Worm (Caenorhabditis elegans) whole organism, dauer: ENCODE results near the gene T27E4.7.

Source experiments
- unc-62 ChIP-seq: sonication (generic microtip); optimal IDR thresholded peaks from 2 replicates; lab custom pipeline; 2017; ENCODE audit warnings: missing biosample characterization, missing genetic modification reagents, missing genetic modification characterization

T27E4.7 gene

DNA sequence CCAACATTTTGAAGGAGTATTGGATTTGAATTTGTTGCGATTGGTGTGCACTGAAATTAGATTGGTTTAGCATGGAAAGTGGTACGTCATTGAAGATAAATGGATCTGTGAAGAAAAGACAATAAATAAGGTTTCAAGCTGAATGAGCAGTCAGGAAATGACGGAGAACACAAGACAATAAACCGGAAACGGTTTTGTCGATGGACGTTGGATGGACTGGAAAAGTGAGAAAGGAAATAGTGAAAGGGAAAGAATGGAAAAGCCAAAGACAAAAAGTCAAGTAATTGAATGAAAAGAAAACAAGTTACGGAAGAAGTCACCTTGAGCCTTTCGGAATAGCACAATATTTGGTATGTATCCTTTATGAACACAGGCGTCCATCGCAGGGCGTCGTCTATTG is at the start of gene T27E4.7:
TSS of gene T27E4.7 (minus strand) at position 50 of the 400 bp plus-strand sequence.
- TF ChIP-seq unc-62 (GFP tag; lab: Kevin White, UChicago): no peak

DNA sequence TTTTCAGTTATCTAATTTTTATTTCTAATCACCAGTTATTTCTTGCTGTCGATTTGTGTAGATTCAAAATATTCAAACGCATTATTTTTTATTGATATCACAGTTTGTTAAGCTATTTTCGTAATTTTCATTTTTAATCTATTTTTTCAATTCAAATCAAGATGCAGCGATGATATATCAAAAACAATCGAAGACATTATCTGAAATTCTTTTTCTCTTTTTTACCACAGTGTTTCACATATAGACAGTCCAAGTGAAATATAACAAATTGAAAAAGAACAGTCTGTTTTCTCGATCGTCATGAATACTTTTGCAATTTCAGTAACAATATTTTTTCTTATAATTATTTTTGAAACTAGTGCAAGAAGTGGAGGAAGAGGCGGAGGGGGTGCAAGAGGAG is 49.2 kb upstream of the T27E4.7 start, which contains the start of gene F21C10.5:
TSS of gene F21C10.5 (plus strand) at position 301 of the 400 bp plus-strand sequence.
- TF ChIP-seq unc-62 (GFP tag; lab: Kevin White, UChicago): no peak

DNA sequence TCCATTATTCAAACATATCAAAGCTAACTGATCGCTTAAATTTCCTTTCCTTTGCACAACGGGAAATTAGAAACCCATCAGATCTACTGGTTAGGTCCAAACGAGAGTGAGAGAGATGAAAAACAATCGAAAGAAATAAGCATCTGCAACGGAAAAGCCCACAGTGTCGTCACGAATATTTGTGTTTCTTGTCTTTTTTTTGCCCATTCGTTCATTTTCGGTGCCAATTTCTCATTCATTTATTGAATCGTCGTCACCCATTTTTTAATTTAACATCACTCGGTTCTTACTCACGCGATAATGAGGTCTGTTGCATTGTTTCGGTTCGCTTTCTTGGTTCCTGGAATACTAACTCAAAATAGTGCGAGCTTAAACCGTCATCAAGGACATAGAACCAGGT is 48.1 kb upstream of the T27E4.7 start, which contains the start of gene F21C10.6:
TSS of gene F21C10.6 (plus strand) at position 301 of the 400 bp plus-strand sequence.
- no peak for TF ChIP-seq unc-62 (GFP tag; lab: Kevin White, UChicago)

DNA sequence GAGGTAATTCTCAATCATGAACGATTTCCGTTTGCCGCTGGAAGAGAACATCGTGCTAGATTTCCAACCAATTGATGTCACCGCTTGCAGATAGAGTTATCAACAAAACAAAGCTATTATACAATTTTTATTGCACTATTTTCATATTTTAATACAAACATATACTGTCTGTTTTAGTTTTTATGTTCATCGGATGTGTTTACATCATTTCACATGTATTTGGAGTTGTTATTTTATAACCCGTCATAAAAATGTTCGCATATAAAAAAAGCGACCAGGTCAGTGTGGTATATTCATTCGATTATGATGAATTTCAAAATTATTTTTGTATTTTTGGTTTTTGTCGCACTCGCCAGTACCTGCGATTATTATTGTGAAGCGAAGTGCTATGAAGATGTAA is 47.1 kb upstream of the T27E4.7 start, which contains the start of gene F21C10.11:
TSS of gene F21C10.11 (plus strand) at position 301 of the 400 bp plus-strand sequence.
- TF ChIP-seq unc-62 (GFP tag; lab: Kevin White, UChicago): no peak

- TF ChIP-seq unc-62 (GFP tag; lab: Kevin White, UChicago): no peak
Measured at ce11 chrV:9122004-9122403, 45.9 kb upstream of the T27E4.7 start, which contains the start of gene F21C10.13. Gene F21C10.13 (plus strand): TSS chrV:9122304.

ce11 chrV:9112467-9112866 is 36.3 kb upstream of the T27E4.7 start, which contains the start of gene F21C10.7:
Gene F21C10.7 (plus strand): TSS chrV:9112767.
- no peak for TF ChIP-seq unc-62 (GFP tag; lab: Kevin White, UChicago)

- TF ChIP-seq unc-62 (GFP tag; lab: Kevin White, UChicago): no peak
Measured at ce11 chrV:9111957-9112356, 35.8 kb upstream of the T27E4.7 start.

DNA sequence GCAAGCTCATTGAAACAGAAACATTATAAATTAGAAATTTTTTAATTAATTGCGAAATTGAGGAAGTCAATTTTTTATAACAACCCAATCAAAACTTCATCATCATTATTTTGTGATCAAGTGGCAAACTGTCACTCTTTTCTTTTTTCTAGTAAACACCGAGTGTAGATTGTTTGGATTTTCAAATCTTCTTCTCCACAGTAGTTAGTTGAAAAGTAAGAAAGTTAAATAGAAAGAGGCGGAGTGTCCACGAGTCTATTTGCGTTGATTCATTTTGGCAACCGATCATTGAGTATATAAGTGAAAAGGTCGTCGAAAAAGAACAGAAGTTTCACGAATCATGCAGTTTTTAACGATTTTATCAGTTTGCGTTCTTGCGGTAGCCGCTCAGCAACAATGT is 33.2 kb upstream of the T27E4.7 start, which contains the start of gene pqn-31:
TSS of gene pqn-31 (plus strand) at position 301 of the 400 bp plus-strand sequence.
- TF ChIP-seq unc-62 (GFP tag; lab: Kevin White, UChicago): no peak

ce11 chrV:9108219-9108618 is 32.1 kb upstream of the T27E4.7 start, which contains the start of gene F21C10.18:
Gene F21C10.18 (plus strand): TSS chrV:9108519.
- TF ChIP-seq unc-62 (GFP tag; lab: Kevin White, UChicago): no peak

- TF ChIP-seq unc-62 (GFP tag; lab: Kevin White, UChicago): no peak
Measured at ce11 chrV:9101062-9101461, 24.9 kb upstream of the T27E4.7 start, which contains the start of gene frpr-6. Gene frpr-6 (minus strand): TSS chrV:9101162.

DNA sequence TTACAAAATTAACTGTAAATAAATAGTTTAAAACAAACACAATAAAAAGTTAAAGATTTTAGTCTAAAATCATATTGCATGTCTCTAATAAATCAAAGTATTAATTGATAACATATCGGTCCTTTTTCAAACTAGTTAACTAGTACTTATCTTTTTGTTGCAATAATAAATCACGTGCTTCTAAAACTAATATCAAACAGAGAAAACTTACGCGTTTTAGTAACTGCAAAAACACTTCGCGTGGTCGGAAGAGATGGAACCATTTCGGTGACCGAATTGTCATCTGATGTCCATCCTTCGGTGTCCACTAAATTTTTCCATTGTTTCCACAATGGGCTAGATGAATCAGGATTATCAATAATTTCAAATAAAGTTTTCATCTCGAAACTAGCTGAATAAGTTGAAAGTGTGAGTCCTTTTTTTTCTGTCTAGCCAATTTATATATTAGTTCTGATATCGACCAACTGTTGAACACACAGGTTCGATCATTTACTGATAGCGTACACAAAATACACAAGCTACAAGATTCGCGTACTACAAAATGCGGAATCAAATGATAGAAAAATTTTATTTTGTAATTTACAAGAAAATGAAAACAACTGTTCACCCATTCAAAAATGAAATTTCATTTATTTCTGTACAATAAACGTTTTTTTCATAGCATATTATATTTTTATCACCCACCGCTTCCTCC is 22.3 kb upstream of the T27E4.7 start, which contains the start of gene F21C10.9:
TSS of gene F21C10.9 (minus strand) at position 417 of the 694 bp plus-strand sequence.
- no peak for TF ChIP-seq unc-62 (GFP tag; lab: Kevin White, UChicago)

ce11 chrV:9097213-9097612 is 21.1 kb upstream of the T27E4.7 start:
- no peak for TF ChIP-seq unc-62 (GFP tag; lab: Kevin White, UChicago)

DNA sequence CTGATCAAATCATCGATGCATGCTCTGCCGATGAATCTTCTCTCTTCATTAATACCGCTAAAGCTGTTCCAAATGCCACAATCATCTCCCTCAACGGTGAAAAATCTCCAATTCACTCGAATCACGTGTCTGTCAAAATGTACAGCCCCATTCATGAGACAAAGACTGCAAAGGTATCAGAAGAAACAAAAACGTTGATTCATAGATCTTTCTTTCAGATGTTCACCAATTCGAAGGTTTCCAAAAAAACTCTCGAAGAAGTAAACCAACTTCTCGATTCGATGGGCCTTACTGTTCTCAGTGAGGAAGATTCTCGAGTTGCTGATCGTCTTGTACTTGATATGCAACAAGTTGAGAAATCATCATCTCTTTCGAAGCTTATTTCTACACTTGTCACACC is 20.6 kb upstream of the T27E4.7 start:
- TF ChIP-seq unc-62 (GFP tag; lab: Kevin White, UChicago): no peak

DNA sequence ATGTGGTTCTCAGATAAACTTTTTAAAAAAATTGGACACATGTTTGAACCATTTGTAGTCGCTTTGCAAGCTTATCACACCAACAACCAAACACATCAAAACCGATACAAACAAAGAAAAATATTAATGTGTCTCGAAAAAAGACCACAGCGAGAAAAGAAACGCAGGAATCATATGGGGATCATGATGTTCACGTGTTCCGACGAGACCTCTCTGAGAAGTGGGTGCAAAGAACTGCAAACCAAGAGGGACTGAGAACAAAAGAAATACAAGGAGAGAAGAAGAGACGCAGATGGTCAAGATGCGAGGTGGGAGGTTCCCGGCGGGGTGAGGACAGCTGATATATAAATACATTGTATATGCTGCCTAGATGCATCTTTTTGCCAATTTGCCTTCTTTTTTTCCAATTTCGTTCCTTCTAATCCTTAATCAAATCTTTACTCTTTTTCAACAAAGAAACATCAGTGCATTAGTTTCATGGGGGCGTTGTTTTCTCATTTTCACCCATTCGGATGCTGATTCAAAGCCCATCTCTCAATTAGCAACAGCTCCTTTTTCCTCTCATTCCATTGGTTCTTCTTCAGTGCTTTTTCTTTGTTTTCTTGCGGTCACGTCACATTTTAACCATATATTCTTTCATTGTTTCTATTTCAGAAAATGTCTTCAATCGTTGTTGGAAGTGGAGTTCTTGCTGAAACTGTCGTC is 19.6 kb upstream of the T27E4.7 start, which contains the start of gene F21C10.10:
TSS of gene F21C10.10 (plus strand) at position 655 of the 705 bp plus-strand sequence.
- TF ChIP-seq unc-62 (GFP tag; lab: Kevin White, UChicago): no peak

DNA sequence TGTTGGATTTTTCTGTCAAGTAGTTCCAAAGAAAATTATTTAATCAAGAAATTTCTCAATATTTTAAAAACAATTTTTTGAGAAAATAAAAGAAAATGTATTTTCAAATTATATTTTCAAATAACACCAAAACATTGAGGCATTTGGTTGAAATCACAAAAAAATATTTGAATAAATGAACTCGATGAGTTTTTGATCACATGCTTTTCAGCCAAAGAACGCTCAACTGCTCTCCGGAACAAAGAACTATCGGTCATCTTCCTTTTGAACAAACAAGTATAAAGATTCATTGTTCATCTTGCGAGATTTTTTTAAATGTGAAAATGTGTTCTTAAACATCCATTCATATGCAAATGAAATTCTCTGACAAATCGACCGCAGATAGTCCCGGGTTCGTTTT is 18.9 kb upstream of the T27E4.7 start:
- no peak for TF ChIP-seq unc-62 (GFP tag; lab: Kevin White, UChicago)
